Worm (Caenorhabditis elegans): ENCODE data around the gene tost-1.

DNA sequence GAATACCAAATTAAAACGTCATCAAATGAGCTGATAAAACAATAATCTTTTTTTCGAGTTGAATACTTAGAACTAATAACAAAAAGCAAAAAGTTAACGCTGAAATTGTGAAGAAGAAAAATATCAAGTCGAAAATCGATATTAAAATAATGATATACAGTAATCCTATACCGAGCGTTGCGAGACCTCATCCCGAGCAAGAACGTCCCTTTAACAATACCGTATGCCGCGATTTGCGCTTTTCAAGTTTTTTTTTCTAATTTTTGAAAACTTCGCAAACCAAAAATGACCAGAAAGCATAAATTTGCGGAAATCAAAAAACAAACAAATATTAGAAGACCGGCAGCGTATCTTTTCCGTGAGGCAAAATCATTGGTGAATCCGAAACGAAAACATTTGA lies 12.9 kb upstream of the tost-1 start, which contains the start of gene F26F4.5:
- TF ChIP-seq F13H6.1 (tag; optimal IDR thresholded peaks at IDR 0.05) (no peak), sox-4 (tag; optimal IDR thresholded peaks at IDR 0.05) (no peak), ceh-19 (GFP tag; optimal IDR thresholded peaks at IDR 0.05) (no peak), pqm-1 (tag; optimal IDR thresholded peaks at IDR 0.05) (no peak), C08G9.2 (tag; optimal IDR thresholded peaks at IDR 0.05) (no peak), pag-3 (tag; optimal IDR thresholded peaks at IDR 0.05; ENCODE audit: borderline replicate concordance) (no peak), K02D7.2 (tag; optimal IDR thresholded peaks at IDR 0.05) (no peak), unc-86 (tag; optimal IDR thresholded peaks at IDR 0.05) (no peak)

Data from whole organism, late embryonic.